Worm (Caenorhabditis elegans): ENCODE measurements around the gene argk-1.

argk-1 gene

DNA sequence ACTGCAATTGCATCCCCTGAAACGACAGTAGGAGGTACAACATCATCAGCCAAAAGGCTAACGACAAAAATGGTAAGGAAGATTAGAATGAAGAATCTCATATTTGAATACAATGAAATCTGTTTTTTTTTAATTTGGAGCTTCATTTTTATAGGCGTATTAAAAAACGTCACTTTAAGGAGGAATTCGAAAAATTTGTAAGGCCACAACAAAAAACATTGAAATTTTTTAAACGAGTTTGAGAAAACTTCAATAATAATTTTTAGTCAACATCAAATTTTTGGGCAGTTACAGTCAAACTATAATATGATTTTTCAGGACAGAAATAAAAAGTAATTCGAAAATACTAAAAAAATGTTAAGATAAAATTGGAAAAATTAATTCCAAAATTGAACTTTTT, 40.9 kb upstream of the argk-1 start, which contains the start of gene F14H3.14:
Gene F14H3.14, minus strand, starts transcription at position 101 of the 400 bp plus-strand sequence.
- TF ChIP-seq grh-1 (GFP tag; IDR thresholded peaks at IDR 0.05), result no peak
- TF ChIP-seq skn-1 (tag; optimal IDR thresholded peaks at IDR 0.05), result no peak

DNA sequence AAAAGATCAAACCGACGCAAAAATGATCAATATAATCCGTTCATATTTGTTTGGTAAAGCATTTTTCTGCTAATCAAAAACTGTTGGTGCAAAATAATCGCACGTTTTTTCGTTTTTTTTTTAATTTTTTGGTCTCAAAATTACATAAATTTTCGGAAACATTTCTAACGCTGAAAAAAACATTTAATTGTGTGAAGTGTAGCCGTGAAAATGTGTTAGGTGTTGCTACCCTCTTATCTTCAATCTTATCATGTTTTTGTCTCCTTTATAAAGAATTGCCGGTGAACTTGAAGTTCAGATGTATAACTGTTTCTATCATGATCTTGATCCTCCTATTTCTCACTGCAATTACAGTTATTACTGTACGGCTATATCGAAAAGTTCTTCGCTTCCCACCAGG, 34.8 kb upstream of the argk-1 start, which contains the start of gene cyp-35D1:
Gene cyp-35D1, plus strand, starts transcription at position 301 of the 400 bp plus-strand sequence.
- no peak for TF ChIP-seq lsy-2 (tag; optimal IDR thresholded peaks at IDR 0.05)
- TF ChIP-seq pag-3 (tag; optimal IDR thresholded peaks at IDR 0.05; ENCODE audit: borderline replicate concordance, insufficient read depth), result no peak
- no peak for TF ChIP-seq dpl-1 (GFP tag; optimal IDR thresholded peaks at IDR 0.05)
- TF ChIP-seq mdl-1 (tag; optimal IDR thresholded peaks at IDR 0.05), result no peak
- no peak for TF ChIP-seq fkh-4 (tag; optimal IDR thresholded peaks at IDR 0.05; ENCODE audit: borderline replicate concordance)
- TF ChIP-seq nhr-71 (tag; optimal IDR thresholded peaks at IDR 0.05), result no peak
- TF ChIP-seq unc-86 (tag; optimal IDR thresholded peaks at IDR 0.05), result no peak
- TF ChIP-seq irx-1 (tag; optimal IDR thresholded peaks at IDR 0.05), result no peak
- TF ChIP-seq blmp-1 (tag; optimal IDR thresholded peaks at IDR 0.05), result no peak
- no peak for TF ChIP-seq efl-3 (GFP tag; optimal IDR thresholded peaks at IDR 0.05)
- no peak for TF ChIP-seq elt-2 (tag; optimal IDR thresholded peaks at IDR 0.05)
- no peak for TF ChIP-seq pax-3 (tag; optimal IDR thresholded peaks at IDR 0.05)
- TF ChIP-seq sox-4 (tag; optimal IDR thresholded peaks at IDR 0.05), result no peak

DNA sequence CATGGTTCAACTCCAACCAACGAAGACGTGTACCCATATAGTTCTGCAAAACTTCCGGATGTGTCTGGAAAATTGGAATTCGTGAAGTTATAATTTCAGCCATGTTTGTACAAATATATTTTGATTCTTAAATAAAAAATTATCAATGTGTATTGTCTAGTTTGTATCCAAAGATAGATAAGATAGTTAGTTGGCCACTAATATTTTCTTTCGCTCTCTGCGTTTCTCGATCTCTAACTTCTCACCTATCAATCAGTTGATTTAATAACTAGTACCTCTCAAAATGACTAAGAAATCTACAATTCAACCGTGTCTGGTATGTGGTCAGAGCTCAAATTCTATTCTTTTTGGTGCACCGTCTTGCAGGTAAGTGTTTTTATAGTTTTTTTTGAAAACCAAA, 32.5 kb upstream of the argk-1 start, which contains the start of gene nhr-176:
Gene nhr-176, plus strand, starts transcription at position 159 of the 400 bp plus-strand sequence.
- no peak for TF ChIP-seq efl-1 (optimal IDR thresholded peaks at IDR 0.05)
- TF ChIP-seq efl-1 (GFP tag; optimal IDR thresholded peaks at IDR 0.05 in 1 of 2), result peak in 1 of 2 experiments; percentile 34
- TF ChIP-seq nhr-85 (tag), result no peak
- TF ChIP-seq elt-2 (tag; optimal IDR thresholded peaks at IDR 0.05), result peak; percentile 36
- no peak for TF ChIP-seq jun-1 (tag; optimal IDR thresholded peaks at IDR 0.05)
- TF ChIP-seq lin-13 (GFP tag; optimal IDR thresholded peaks at IDR 0.05), result no peak

DNA sequence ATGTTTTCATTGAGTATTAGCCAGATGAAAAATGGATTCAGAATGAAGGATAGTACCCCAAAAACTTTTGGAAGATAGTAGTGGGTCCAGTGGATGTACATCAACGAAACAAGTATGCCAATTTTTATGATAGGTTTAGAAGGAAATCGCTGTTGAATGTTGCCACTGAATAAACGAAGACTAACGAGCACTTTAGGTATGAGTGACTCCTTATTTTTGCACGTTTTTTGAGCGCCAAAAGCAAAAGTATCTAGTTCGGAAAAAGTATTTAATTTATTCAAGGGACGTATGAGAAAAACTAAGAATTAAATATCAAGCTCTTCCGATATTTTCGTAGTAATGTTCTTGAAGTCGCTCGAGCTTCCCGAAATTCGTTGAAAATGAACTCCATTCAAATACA, 29.8 kb upstream of the argk-1 start, which contains the start of gene srj-10:
Gene srj-10, minus strand, starts transcription at position 101 of the 400 bp plus-strand sequence.
- no peak for TF ChIP-seq efl-1 (optimal IDR thresholded peaks at IDR 0.05)
- no peak for TF ChIP-seq efl-1 (GFP tag; optimal IDR thresholded peaks at IDR 0.05 in 1 of 2)
- no peak for TF ChIP-seq pqm-1 (tag; optimal IDR thresholded peaks at IDR 0.05)
- TF ChIP-seq nhr-19 (GFP tag; conservative IDR thresholded peaks at IDR 0.05), result no peak
- no peak for TF ChIP-seq nhr-85 (tag)
- TF ChIP-seq fkh-10 (GFP tag; optimal IDR thresholded peaks at IDR 0.05), result no peak
- no peak for TF ChIP-seq C16A3.4 (tag; optimal IDR thresholded peaks at IDR 0.05)
- no peak for TF ChIP-seq unc-30 (tag; optimal IDR thresholded peaks at IDR 0.05)
- TF ChIP-seq jun-1 (tag; optimal IDR thresholded peaks at IDR 0.05), result no peak
- no peak for TF ChIP-seq unc-62 (GFP tag; optimal IDR thresholded peaks at IDR 0.05)
- no peak for TF ChIP-seq sox-4 (tag; optimal IDR thresholded peaks at IDR 0.05)
- TF ChIP-seq elt-3 (tag; optimal IDR thresholded peaks at IDR 0.05), result no peak
- no peak for TF ChIP-seq ceh-8 (GFP tag; optimal IDR thresholded peaks at IDR 0.05)
- TF ChIP-seq xbp-1 (tag; optimal IDR thresholded peaks at IDR 0.05), result no peak
- TF ChIP-seq lin-15B (tag; optimal IDR thresholded peaks at IDR 0.05), result no peak
- no peak for TF ChIP-seq fos-1 (tag; optimal IDR thresholded peaks at IDR 0.05)
- no peak for TF ChIP-seq lir-3 (tag; optimal IDR thresholded peaks at IDR 0.05; ENCODE audit: poor library complexity)
- no peak for TF ChIP-seq C04F5.9 (tag; optimal IDR thresholded peaks at IDR 0.05)
- TF ChIP-seq mab-9 (GFP tag; IDR thresholded peaks at IDR 0.05), result no peak

DNA sequence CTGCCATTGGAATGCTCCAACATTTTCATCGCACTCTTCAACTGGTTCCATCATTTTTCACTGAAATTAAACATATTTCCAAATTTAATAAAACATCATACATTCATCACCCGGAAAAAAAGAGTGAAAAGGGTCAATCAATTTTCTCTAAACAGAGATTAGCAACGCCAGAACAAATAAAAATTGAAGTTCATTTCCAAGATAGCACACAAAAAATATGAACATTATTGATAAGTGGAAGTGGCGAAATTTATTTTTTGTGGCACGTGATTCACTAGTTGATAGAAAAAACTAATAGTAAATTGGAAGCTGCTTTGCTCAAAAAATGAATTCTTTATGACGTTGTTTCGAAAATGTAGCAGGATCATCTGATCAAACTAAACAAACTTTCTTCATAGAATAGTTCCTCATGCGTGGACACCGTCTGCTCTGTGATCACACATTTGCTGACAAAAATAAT, 28.4 kb upstream of the argk-1 start, which contains the start of the genes F14H3.12 and srj-29:
Gene F14H3.12, minus strand, starts transcription at position 74 of the 460 bp plus-strand sequence.
Gene srj-29, plus strand, starts transcription at position 410 of the 460 bp plus-strand sequence.
- TF ChIP-seq elt-2 (tag; optimal IDR thresholded peaks at IDR 0.05) (peak; percentile 48), lin-13 (GFP tag; optimal IDR thresholded peaks at IDR 0.05) (no peak)

All from whole organism, L1 larva.